Worm (Caenorhabditis elegans) whole organism, L4/young adult: ENCODE data around the gene fbxb-111.

Experiments used
- W03F9.2 ChIP-seq: fragments of 150-350 bp; optimal IDR thresholded peaks from 2 replicates; lab custom pipeline; 2014; ENCODE audit warnings: missing biosample characterization, missing genetic modification characterization
- dao-5 ChIP-seq: sonication (generic microtip); optimal IDR thresholded peaks from 2 replicates; lab custom pipeline; 2016; ENCODE audit warnings: missing genotype, missing genetic modification characterization, moderate library complexity, missing compliant biosample characterization
- him-1 ChIP-seq: sonication (generic microtip); optimal IDR thresholded peaks from 2 replicates; lab custom pipeline; 2016; ENCODE audit warnings: missing genotype, missing genetic modification reagents, missing genetic modification characterization, missing compliant biosample characterization

Gene fbxb-111

ce11 chrII:2770788-2771187, 4.0 kb downstream of the fbxb-111 start, which contains the start of gene fbxb-105:
Gene fbxb-105 (minus strand): TSS chrII:2770888.
- no peak for TF ChIP-seq dao-5 (tag; lab: Kevin White, UChicago)
- TF ChIP-seq him-1 (tag; lab: Kevin White, UChicago), result no peak
- no peak for TF ChIP-seq W03F9.2 (tag; lab: Kevin White, UChicago)

- no peak for TF ChIP-seq him-1 (tag; lab: Kevin White, UChicago)
- no peak for TF ChIP-seq W03F9.2 (tag; lab: Kevin White, UChicago)
- TF ChIP-seq dao-5 (tag; lab: Kevin White, UChicago), result no peak
Observed at ce11 chrII:2769021-2769420, 5.8 kb downstream of the fbxb-111 start, which contains the start of gene F08D12.7. Gene F08D12.7 (minus strand): TSS chrII:2769121.

- TF ChIP-seq W03F9.2 (tag; lab: Kevin White, UChicago), result no peak
- TF ChIP-seq him-1 (tag; lab: Kevin White, UChicago), result no peak
- TF ChIP-seq dao-5 (tag; lab: Kevin White, UChicago), result no peak
Observed at ce11 chrII:2766331-2766730, 8.5 kb downstream of the fbxb-111 start, which contains the start of gene F08D12.15. Gene F08D12.15 (plus strand): TSS chrII:2766631.

- no peak for TF ChIP-seq him-1 (tag; lab: Kevin White, UChicago)
- TF ChIP-seq dao-5 (tag; lab: Kevin White, UChicago), result no peak
- TF ChIP-seq W03F9.2 (tag; lab: Kevin White, UChicago), result no peak
Observed at ce11 chrII:2764664-2765063, 10.1 kb downstream of the fbxb-111 start, which contains the start of gene fbxb-108. Gene fbxb-108 (plus strand): TSS chrII:2764964.

ce11 chrII:2762108-2762507, 12.7 kb downstream of the fbxb-111 start, which contains the start of gene fbxb-106:
Gene fbxb-106 (plus strand): TSS chrII:2762408.
- TF ChIP-seq dao-5 (tag; lab: Kevin White, UChicago), result no peak
- TF ChIP-seq him-1 (tag; lab: Kevin White, UChicago), result no peak
- TF ChIP-seq W03F9.2 (tag; lab: Kevin White, UChicago), result no peak

ce11 chrII:2758476-2758875, 16.3 kb downstream of the fbxb-111 start, which contains the start of gene fbxb-107:
Gene fbxb-107 (plus strand): TSS chrII:2758772.
- TF ChIP-seq him-1 (tag; lab: Kevin White, UChicago) (no peak), dao-5 (tag; lab: Kevin White, UChicago) (no peak), W03F9.2 (tag; lab: Kevin White, UChicago) (no peak)

- no peak for TF ChIP-seq dao-5 (tag; lab: Kevin White, UChicago)
- no peak for TF ChIP-seq him-1 (tag; lab: Kevin White, UChicago)
- no peak for TF ChIP-seq W03F9.2 (tag; lab: Kevin White, UChicago)
Observed at ce11 chrII:2757954-2758353, 16.9 kb downstream of the fbxb-111 start, which contains the start of gene F29A7.8. Gene F29A7.8 (minus strand): TSS chrII:2758054.

- TF ChIP-seq him-1 (tag; lab: Kevin White, UChicago) (no peak), W03F9.2 (tag; lab: Kevin White, UChicago) (no peak), dao-5 (tag; lab: Kevin White, UChicago) (no peak)
Observed at ce11 chrII:2756351-2756750, 18.5 kb downstream of the fbxb-111 start.

ce11 chrII:2754595-2754994, 20.2 kb downstream of the fbxb-111 start:
- no peak for TF ChIP-seq W03F9.2 (tag; lab: Kevin White, UChicago)

ce11 chrII:2752999-2753398, 21.8 kb downstream of the fbxb-111 start, which contains the start of gene F29A7.3:
Gene F29A7.3 (plus strand): TSS chrII:2753299.
- TF ChIP-seq W03F9.2 (tag; lab: Kevin White, UChicago) (no peak), dao-5 (tag; lab: Kevin White, UChicago) (no peak), him-1 (tag; lab: Kevin White, UChicago) (no peak)

- TF ChIP-seq W03F9.2 (tag; lab: Kevin White, UChicago) (peak; percentile 76), dao-5 (tag; lab: Kevin White, UChicago) (no peak)
Observed at ce11 chrII:2752536-2752935, 22.3 kb downstream of the fbxb-111 start, which contains the start of gene F29A7.6. Gene F29A7.6 (minus strand): TSS chrII:2752611.

- no peak for TF ChIP-seq W03F9.2 (tag; lab: Kevin White, UChicago)
- no peak for TF ChIP-seq him-1 (tag; lab: Kevin White, UChicago)
- no peak for TF ChIP-seq dao-5 (tag; lab: Kevin White, UChicago)
Observed at ce11 chrII:2751278-2751677, 23.5 kb downstream of the fbxb-111 start.

ce11 chrII:2749595-2750048, 25.2 kb downstream of the fbxb-111 start, which contains the start of gene F29A7.4:
Gene F29A7.4 (plus strand): TSS chrII:2749998.
- no peak for TF ChIP-seq W03F9.2 (tag; lab: Kevin White, UChicago)
- TF ChIP-seq him-1 (tag; lab: Kevin White, UChicago), result no peak
- TF ChIP-seq dao-5 (tag; lab: Kevin White, UChicago), result no peak
